Worm (Caenorhabditis elegans): ENCODE measurements around the gene ufd-1.

Gene ufd-1

DNA sequence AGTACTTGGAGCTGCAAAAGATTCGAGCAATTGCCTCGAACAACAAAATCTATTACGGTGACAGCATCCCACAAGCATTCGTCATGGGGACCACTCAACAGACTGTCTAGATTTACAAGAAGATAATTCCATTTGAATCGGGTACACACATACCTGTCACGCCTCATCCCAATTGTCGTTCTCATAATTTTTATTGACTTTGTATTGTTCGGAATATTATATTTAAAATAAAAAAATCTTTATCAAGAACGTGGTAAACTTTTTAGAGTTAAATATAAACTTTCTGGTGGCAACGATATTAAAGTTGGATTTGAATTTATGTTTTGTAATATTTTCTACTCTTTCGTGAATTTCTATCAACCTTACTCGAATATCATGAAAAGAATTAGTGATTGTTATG, 41.5 kb downstream of the ufd-1 start, which contains the start of gene C42C1.9:
C42C1.9 (plus strand) TSS at position 301 of the 400 bp plus-strand sequence.
- TF ChIP-seq unc-39 (tag; optimal IDR thresholded peaks at IDR 0.05) (no peak), ama-1 (optimal IDR thresholded peaks at IDR 0.05) (no peak), lin-15B (tag; optimal IDR thresholded peaks at IDR 0.05) (no peak), nhr-11 (tag; optimal IDR thresholded peaks at IDR 0.05) (no peak), egl-27 (tag; optimal IDR thresholded peaks at IDR 0.05) (no peak), ceh-28 (tag; optimal IDR thresholded peaks at IDR 0.05) (no peak), elt-3 (tag; optimal IDR thresholded peaks at IDR 0.05) (no peak), elt-2 (tag; optimal IDR thresholded peaks at IDR 0.05) (no peak)

DNA sequence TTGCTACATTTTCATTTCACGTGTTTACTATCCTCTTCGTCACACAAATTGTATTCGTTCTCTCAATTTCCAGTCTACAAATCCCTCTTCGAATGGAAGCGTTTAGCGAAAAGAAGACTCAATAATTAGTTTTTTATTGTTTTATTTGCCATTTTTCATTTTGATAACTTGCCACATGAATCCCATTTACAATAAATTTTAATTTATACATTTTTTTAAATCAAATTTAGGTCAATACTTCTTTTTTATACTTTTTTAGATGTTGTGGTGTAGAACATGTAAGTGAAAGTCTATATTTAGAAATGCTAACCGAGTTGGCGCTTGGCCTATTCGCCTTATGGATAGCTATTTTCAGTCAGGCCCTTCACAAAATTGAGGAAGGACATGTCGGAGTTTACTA, 43.1 kb downstream of the ufd-1 start, which contains the start of gene erl-1:
erl-1 (plus strand) TSS at position 301 of the 400 bp plus-strand sequence.
- TF ChIP-seq skn-1 (tag; optimal IDR thresholded peaks at IDR 0.05): no peak
- no peak for TF ChIP-seq unc-62 (GFP tag; optimal IDR thresholded peaks at IDR 0.05)
- TF ChIP-seq eor-1 (tag; optimal IDR thresholded peaks at IDR 0.05): no peak
- no peak for TF ChIP-seq lsy-12 (tag; optimal IDR thresholded peaks at IDR 0.05)
- no peak for TF ChIP-seq nfya-1 (tag; optimal IDR thresholded peaks at IDR 0.05; ENCODE audit: insufficient read depth)
- TF ChIP-seq elt-2 (tag; optimal IDR thresholded peaks at IDR 0.05): no peak
- TF ChIP-seq pha-4 (tag; optimal IDR thresholded peaks at IDR 0.05): no peak
- TF ChIP-seq daf-12 (tag; optimal IDR thresholded peaks at IDR 0.05): no peak

DNA sequence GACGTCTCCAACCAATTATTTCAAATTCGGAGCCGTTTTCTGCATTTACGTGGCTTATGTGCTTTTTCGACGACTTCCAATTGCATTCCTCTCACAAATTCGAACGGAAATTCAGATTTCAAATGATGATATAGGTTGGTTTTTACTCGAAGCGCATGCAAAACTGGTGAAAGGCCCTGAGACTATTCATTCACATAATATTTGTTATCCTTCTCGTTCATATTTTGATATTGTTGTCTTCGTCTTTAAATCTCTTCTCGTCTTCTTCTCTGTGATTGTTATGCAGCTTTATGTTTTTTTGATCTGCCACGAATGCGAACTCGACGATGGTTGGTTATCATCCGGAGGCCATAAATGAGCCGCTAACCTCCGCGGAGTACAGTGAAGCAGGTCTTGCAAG, 47.8 kb downstream of the ufd-1 start, which contains the start of gene hpo-12:
hpo-12 (plus strand) TSS at position 301 of the 400 bp plus-strand sequence.
- TF ChIP-seq ztf-4 (tag; optimal IDR thresholded peaks at IDR 0.05): no peak
- TF ChIP-seq nhr-77 (tag; optimal IDR thresholded peaks at IDR 0.05): no peak
- TF ChIP-seq egl-27 (tag; optimal IDR thresholded peaks at IDR 0.05): no peak
- no peak for TF ChIP-seq fos-1 (tag; optimal IDR thresholded peaks at IDR 0.05)
- no peak for TF ChIP-seq eor-1 (tag; optimal IDR thresholded peaks at IDR 0.05)
- TF ChIP-seq mdl-1 (tag; optimal IDR thresholded peaks at IDR 0.05): no peak
- TF ChIP-seq hmg-11 (tag; optimal IDR thresholded peaks at IDR 0.05): no peak
- no peak for TF ChIP-seq unc-62 (GFP tag; optimal IDR thresholded peaks at IDR 0.05)
- no peak for TF ChIP-seq tbx-2 (tag; optimal IDR thresholded peaks at IDR 0.05)
- no peak for TF ChIP-seq nhr-12 (tag; optimal IDR thresholded peaks at IDR 0.05)
- no peak for TF ChIP-seq lsy-12 (tag; optimal IDR thresholded peaks at IDR 0.05)

DNA sequence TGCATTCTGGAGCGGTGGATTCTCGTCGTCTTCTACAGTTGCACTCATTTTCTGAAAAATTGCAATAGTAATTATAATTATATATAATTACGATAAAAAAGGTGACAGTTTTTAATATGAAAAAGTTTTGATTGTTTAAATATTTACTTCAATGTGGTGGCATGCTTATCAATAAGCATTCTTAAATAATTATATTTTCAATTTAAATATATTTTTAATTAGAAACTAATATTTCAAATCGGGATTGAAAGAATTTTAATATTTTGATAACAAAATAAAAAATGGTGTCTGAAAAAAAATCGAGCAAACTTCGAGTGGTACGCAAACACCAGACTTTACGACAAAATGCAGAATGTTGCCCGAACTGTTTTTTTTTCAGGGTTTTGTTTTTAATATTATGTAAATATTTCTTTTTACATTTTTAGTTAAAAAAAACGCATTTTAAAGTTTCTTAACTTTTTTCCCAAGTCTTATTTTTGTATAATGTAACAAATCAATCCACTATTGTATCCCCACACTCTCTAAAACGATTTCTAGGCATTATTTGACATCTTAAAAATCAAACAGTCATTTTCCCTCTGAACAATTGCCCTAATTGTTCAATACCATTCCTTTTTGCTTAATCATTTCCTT, 48.4 kb downstream of the ufd-1 start, which contains the start of the genes C42C1.12 and C42C1.19:
C42C1.12 (minus strand) TSS at position 51 of the 633 bp plus-strand sequence.
C42C1.19 (plus strand) TSS at position 583 of the 633 bp plus-strand sequence.
- TF ChIP-seq ztf-4 (tag; optimal IDR thresholded peaks at IDR 0.05) (no peak), hmg-11 (tag; optimal IDR thresholded peaks at IDR 0.05) (peak; percentile 57), lin-15B (tag; optimal IDR thresholded peaks at IDR 0.05) (peak; percentile 33), elt-2 (tag; optimal IDR thresholded peaks at IDR 0.05) (peak; percentile 14), pha-4 (tag; optimal IDR thresholded peaks at IDR 0.05) (peak; percentile 49), fkh-2 (tag; optimal IDR thresholded peaks at IDR 0.05) (no peak)
